Worm (Caenorhabditis elegans): Measurements from ENCODE around the gene nhr-216.

ce11 chrV:5351483-5351882 is 7.2 kb downstream of the nhr-216 start, which contains the start of gene srd-9:
- TF ChIP-seq nhr-237 (tag; optimal IDR thresholded peaks at IDR 0.05) (no peak), fos-1 (tag; optimal IDR thresholded peaks at IDR 0.05) (no peak), lsy-2 (tag; optimal IDR thresholded peaks at IDR 0.05) (no peak), nhr-23 (tag; optimal IDR thresholded peaks at IDR 0.05) (no peak)

Measured in whole organism, L2 larva.